Worm (Caenorhabditis elegans): ENCODE data around the gene str-45.

The str-45 gene

ce11 chrV:15153277-15153676, 5.5 kb upstream of the str-45 start, which contains the start of gene srh-55:
Gene srh-55 (plus strand): TSS chrV:15153577.
- TF ChIP-seq ets-4 (GFP tag; optimal IDR thresholded peaks at IDR 0.05), result no peak
- no peak for TF ChIP-seq madf-10 (tag; optimal IDR thresholded peaks at IDR 0.05)
- no peak for TF ChIP-seq snpc-3.4 (tag; optimal IDR thresholded peaks at IDR 0.05)
- TF ChIP-seq ztf-3 (GFP tag; optimal IDR thresholded peaks at IDR 0.05), result no peak
- TF ChIP-seq egl-18 (GFP tag; IDR thresholded peaks at IDR 0.05), result no peak
- TF ChIP-seq lsl-1 (GFP tag; optimal IDR thresholded peaks at IDR 0.05), result no peak
- TF ChIP-seq dox-1 (GFP tag; IDR thresholded peaks at IDR 0.05), result no peak
- no peak for TF ChIP-seq C17E4.6 (GFP tag; IDR thresholded peaks at IDR 0.05)

- TF ChIP-seq ceh-100 (GFP tag; IDR thresholded peaks at IDR 0.05) (peak; percentile 25; the same call in 1 of the 2 replicates), snpc-1.1 (tag; optimal IDR thresholded peaks at IDR 0.05; ENCODE audit: insufficient read depth) (peak; percentile 17), pha-4 (tag; optimal IDR thresholded peaks at IDR 0.05) (no peak), D2030.7 (GFP tag; IDR thresholded peaks at IDR 0.05) (peak; percentile 75), B0261.1 (tag; optimal IDR thresholded peaks at IDR 0.05) (peak; percentile 78), aptf-3 (GFP tag; IDR thresholded peaks at IDR 0.05) (no peak), ZK185.1 (tag; optimal IDR thresholded peaks at IDR 0.05; ENCODE audit: poor library complexity, severe bottlenecking) (no peak), rpc-1 (optimal IDR thresholded peaks at IDR 0.05) (peak; percentile 55), rpc-1 (tag; optimal IDR thresholded peaks at IDR 0.05) (peak; percentile 79), fkh-3 (tag; optimal IDR thresholded peaks at IDR 0.05) (no peak), ceh-58 (GFP tag; IDR thresholded peaks at IDR 0.05) (no peak), aptf-2 (GFP tag; conservative IDR thresholded peaks at IDR 0.05) (no peak), repo-1 (tag; optimal IDR thresholded peaks at IDR 0.05) (no peak), somi-1 (GFP tag; optimal IDR thresholded peaks at IDR 0.05) (no peak), nhr-90 (tag; optimal IDR thresholded peaks at IDR 0.05) (peak; percentile 17), F10E7.11 (tag; optimal IDR thresholded peaks at IDR 0.05) (no peak), hmg-20 (GFP tag; IDR thresholded peaks at IDR 0.05) (no peak), him-1 (tag; optimal IDR thresholded peaks at IDR 0.05) (peak; percentile 78), pbrm-1 (GFP tag; IDR thresholded peaks at IDR 0.05) (peak; percentile 68; the same call in 1 of the 2 replicates), xnd-1 (tag; optimal IDR thresholded peaks at IDR 0.05) (no peak), lsl-1 (GFP tag; optimal IDR thresholded peaks at IDR 0.05) (no peak), snpc-1.3 (tag; optimal IDR thresholded peaks at IDR 0.05; ENCODE audit: insufficient read depth) (no peak), mxl-1 (tag; optimal IDR thresholded peaks at IDR 0.05) (no peak), tlf-1 (GFP tag; optimal IDR thresholded peaks at IDR 0.05) (no peak), attf-3 (GFP tag; conservative IDR thresholded peaks at IDR 0.05) (no peak), mcd-1 (GFP tag; IDR thresholded peaks at IDR 0.05) (no peak), dpff-1 (tag; optimal IDR thresholded peaks at IDR 0.05) (no peak), gei-17 (GFP tag; optimal IDR thresholded peaks at IDR 0.05) (no peak), ztf-25 (GFP tag; IDR thresholded peaks at IDR 0.05) (no peak), lag-1 (GFP tag; IDR thresholded peaks at IDR 0.05) (no peak), tbx-9 (tag; optimal IDR thresholded peaks at IDR 0.05; ENCODE audit: borderline replicate concordance) (no peak), nfyb-1 (GFP tag; IDR thresholded peaks at IDR 0.05) (no peak), ekl-4 (GFP tag; IDR thresholded peaks at IDR 0.05) (no peak), egl-44 (GFP tag; IDR thresholded peaks at IDR 0.05) (no peak), unc-130 (GFP tag; optimal IDR thresholded peaks at IDR 0.05) (no peak), ztf-28 (GFP tag; IDR thresholded peaks at IDR 0.05) (0 out of 2 replicates have a peak, but pooled peaks have one; percentile 53), lir-1 (GFP tag; conservative IDR thresholded peaks at IDR 0.05) (no peak; the same call in 1 of the 2 replicates), lsy-27 (tag; optimal IDR thresholded peaks at IDR 0.05; ENCODE audit: borderline replicate concordance, insufficient read depth) (peak; percentile 2), madf-10 (tag; optimal IDR thresholded peaks at IDR 0.05) (no peak), ztf-26 (tag; optimal IDR thresholded peaks at IDR 0.05) (no peak), ama-1 (optimal IDR thresholded peaks at IDR 0.05) (no peak), ama-1 (GFP tag; optimal IDR thresholded peaks at IDR 0.05) (no peak)
These were observed 2.3 kb upstream of the str-45 start for ce11 chrV:15156504-15156903.

All from whole organism, young adult.